Worm (Caenorhabditis elegans): Measurements from ENCODE around the gene fbl-1.

Gene fbl-1

DNA sequence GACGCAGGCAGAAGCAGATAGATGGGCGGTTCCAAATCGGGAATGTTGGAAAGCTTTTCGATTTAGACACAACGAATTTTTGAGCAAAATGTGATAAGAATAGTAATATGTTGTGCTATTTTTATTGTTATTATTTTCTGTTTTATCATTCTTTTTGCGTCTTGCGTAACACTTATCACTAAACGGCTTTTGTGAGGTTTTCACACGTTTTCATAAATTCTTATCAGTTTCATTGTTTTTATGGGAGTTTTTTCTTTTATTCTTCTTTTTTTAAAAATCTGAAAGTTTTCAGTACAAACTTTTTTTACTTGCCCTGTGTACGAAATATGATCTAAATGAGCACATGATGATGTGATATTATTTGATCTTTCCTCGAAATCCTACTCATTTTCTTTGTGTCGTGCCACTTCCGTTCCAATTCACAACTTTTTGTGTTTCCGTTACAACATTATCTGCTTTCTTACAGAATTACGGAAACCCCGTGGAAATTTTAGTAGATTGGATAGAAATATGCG is at the start of gene fbl-1:
TSS of gene fbl-1 (plus strand) at position 465 of the 515 bp plus-strand sequence.
- TF ChIP-seq tbx-37 (GFP tag; conservative IDR thresholded peaks at IDR 0.05) (no peak), hnd-1 (tag; optimal IDR thresholded peaks at IDR 0.05) (no peak), pes-1 (GFP tag; IDR thresholded peaks at IDR 0.05) (no peak), ets-7 (tag; optimal IDR thresholded peaks at IDR 0.05) (no peak), hmbx-1 (tag; optimal IDR thresholded peaks at IDR 0.05) (no peak)

DNA sequence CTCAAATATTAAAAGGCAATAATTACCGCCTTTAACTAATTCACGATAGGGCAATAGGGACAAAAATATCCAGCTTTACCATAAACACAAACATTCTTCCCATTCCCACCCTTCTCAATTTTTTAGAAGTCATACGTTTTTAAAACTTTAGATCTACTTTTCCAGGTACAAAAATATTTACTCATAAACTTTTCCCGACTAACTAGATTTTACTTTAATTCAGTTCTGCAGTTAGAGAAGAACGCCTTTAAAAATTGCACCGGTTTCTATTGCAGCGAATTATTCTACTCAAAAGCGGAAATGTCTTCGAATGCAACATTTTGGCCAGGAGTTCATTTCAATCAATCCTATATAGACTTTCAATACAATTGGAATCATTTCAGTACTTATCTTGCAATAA is 44.3 kb upstream of the fbl-1 start, which contains the start of gene sru-3:
TSS of gene sru-3 (plus strand) at position 301 of the 400 bp plus-strand sequence.
- TF ChIP-seq tra-4 (tag; optimal IDR thresholded peaks at IDR 0.05) (no peak), tbx-11 (GFP tag; IDR thresholded peaks at IDR 0.05) (no peak), B0310.2 (tag; optimal IDR thresholded peaks at IDR 0.05) (no peak), tbx-37 (GFP tag; conservative IDR thresholded peaks at IDR 0.05) (no peak)

ce11 chrIV:9498088-9498487 is 42.5 kb upstream of the fbl-1 start, which contains the start of gene sru-4:
sru-4 (plus strand) TSS chrIV:9498388.
- TF ChIP-seq hmg-4 (GFP tag; optimal IDR thresholded peaks at IDR 0.05) = no peak
- TF ChIP-seq tbx-37 (GFP tag; conservative IDR thresholded peaks at IDR 0.05) = no peak
- no peak for TF ChIP-seq hnd-1 (tag; optimal IDR thresholded peaks at IDR 0.05)
- no peak for TF ChIP-seq ama-1 (optimal IDR thresholded peaks at IDR 0.05)
- no peak for TF ChIP-seq B0310.2 (tag; optimal IDR thresholded peaks at IDR 0.05)
- no peak for TF ChIP-seq pes-1 (GFP tag; IDR thresholded peaks at IDR 0.05)
- no peak for TF ChIP-seq ets-7 (tag; optimal IDR thresholded peaks at IDR 0.05)
- TF ChIP-seq tra-4 (tag; optimal IDR thresholded peaks at IDR 0.05) = no peak
- TF ChIP-seq flt-1 (GFP tag; IDR thresholded peaks at IDR 0.05) = no peak
- TF ChIP-seq aly-1 (tag; optimal IDR thresholded peaks at IDR 0.05) = no peak
- TF ChIP-seq ceh-13 (GFP tag; optimal IDR thresholded peaks at IDR 0.05) = no peak
- no peak for TF ChIP-seq F13C5.2 (tag; optimal IDR thresholded peaks at IDR 0.05)
- TF ChIP-seq sea-1 (GFP tag; conservative IDR thresholded peaks at IDR 0.05) = no peak
- no peak for TF ChIP-seq ceh-36 (tag; optimal IDR thresholded peaks at IDR 0.05)
- no peak for TF ChIP-seq tbx-11 (GFP tag; IDR thresholded peaks at IDR 0.05)
- no peak for TF ChIP-seq hmbx-1 (tag; optimal IDR thresholded peaks at IDR 0.05)
- TF ChIP-seq scrt-1 (GFP tag; IDR thresholded peaks at IDR 0.05) = no peak

DNA sequence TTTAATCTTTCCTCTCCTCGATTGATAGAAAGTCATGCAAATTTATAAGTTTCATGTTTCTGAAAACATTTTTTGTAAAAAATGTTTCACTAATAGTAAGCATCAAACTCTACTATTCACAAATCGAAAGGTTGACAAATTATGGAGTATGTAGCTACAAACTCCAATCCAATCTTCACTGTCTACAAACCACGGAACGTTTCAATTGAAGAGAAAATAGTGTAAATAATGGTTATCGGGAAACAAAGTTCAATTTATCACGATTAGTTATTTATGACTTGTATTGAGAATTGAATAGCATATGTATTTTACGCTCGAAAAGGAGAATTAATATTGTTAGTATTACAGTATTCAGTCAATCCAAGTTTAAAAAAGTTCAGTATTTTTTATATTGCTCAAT is 41.0 kb upstream of the fbl-1 start:
- no peak for TF ChIP-seq sea-1 (GFP tag; conservative IDR thresholded peaks at IDR 0.05)
- TF ChIP-seq tbx-11 (GFP tag; IDR thresholded peaks at IDR 0.05) = no peak
- no peak for TF ChIP-seq ets-7 (tag; optimal IDR thresholded peaks at IDR 0.05)
- no peak for TF ChIP-seq hmg-4 (GFP tag; optimal IDR thresholded peaks at IDR 0.05)
- no peak for TF ChIP-seq ceh-13 (GFP tag; optimal IDR thresholded peaks at IDR 0.05)
- no peak for TF ChIP-seq hnd-1 (tag; optimal IDR thresholded peaks at IDR 0.05)
- no peak for TF ChIP-seq flt-1 (GFP tag; IDR thresholded peaks at IDR 0.05)
- no peak for TF ChIP-seq B0310.2 (tag; optimal IDR thresholded peaks at IDR 0.05)
- TF ChIP-seq tra-4 (tag; optimal IDR thresholded peaks at IDR 0.05) = no peak
- TF ChIP-seq pes-1 (GFP tag; IDR thresholded peaks at IDR 0.05) = no peak

DNA sequence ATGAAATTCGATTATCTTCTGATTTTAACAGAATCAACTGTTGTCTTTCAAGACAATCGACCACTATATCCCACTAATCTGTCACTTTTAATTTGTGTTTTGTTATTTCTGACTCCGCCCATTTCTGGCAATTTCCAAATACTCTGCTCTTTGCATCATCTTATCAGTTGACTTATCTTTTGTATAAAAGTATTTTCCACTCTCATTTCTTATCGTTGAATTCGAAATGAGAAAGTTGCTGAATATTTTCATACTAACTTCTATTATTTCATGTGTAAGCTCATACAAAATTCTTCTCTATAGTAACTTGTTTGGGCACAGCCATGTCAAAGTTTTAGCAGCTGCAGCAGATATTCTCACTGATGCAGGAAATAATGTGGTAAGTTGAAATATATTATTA is 40.5 kb upstream of the fbl-1 start, which contains the start of gene ugt-21:
TSS of gene ugt-21 (plus strand) at position 212 of the 400 bp plus-strand sequence.
- TF ChIP-seq F13C5.2 (tag; optimal IDR thresholded peaks at IDR 0.05) (no peak), ceh-36 (tag; optimal IDR thresholded peaks at IDR 0.05) (no peak), hmg-4 (GFP tag; optimal IDR thresholded peaks at IDR 0.05) (no peak), hmbx-1 (tag; optimal IDR thresholded peaks at IDR 0.05) (no peak), ceh-13 (GFP tag; optimal IDR thresholded peaks at IDR 0.05) (no peak), pes-1 (GFP tag; IDR thresholded peaks at IDR 0.05) (no peak), scrt-1 (GFP tag; IDR thresholded peaks at IDR 0.05) (no peak), tra-4 (tag; optimal IDR thresholded peaks at IDR 0.05) (no peak), tbx-37 (GFP tag; conservative IDR thresholded peaks at IDR 0.05) (no peak), hnd-1 (tag; optimal IDR thresholded peaks at IDR 0.05) (no peak), ets-7 (tag; optimal IDR thresholded peaks at IDR 0.05) (no peak), sea-1 (GFP tag; conservative IDR thresholded peaks at IDR 0.05) (no peak), ama-1 (optimal IDR thresholded peaks at IDR 0.05) (no peak), flt-1 (GFP tag; IDR thresholded peaks at IDR 0.05) (no peak), aly-1 (tag; optimal IDR thresholded peaks at IDR 0.05) (no peak), B0310.2 (tag; optimal IDR thresholded peaks at IDR 0.05) (no peak), tbx-11 (GFP tag; IDR thresholded peaks at IDR 0.05) (no peak)

DNA sequence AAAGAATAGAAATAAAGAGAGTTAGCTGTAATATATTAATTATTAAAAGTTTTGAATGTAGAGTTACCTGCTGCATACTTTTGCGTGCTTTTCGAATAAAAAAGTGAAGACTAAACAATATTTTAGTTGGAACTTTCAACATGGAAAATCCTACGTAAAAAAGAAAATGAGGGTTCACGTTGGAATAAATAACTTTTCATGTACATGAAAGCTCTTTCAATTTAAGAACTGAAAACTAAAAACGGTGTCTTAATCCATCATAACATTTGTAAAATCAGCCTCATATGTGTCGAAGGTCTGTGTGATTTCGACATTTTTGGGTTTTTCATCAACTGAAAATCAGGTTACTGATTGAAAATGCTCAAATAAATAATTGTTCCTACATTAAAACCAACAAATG is 34.4 kb upstream of the fbl-1 start, which contains the start of gene ttr-9:
TSS of gene ttr-9 (minus strand) at position 101 of the 400 bp plus-strand sequence.
- TF ChIP-seq hnd-1 (tag; optimal IDR thresholded peaks at IDR 0.05) (no peak), B0310.2 (tag; optimal IDR thresholded peaks at IDR 0.05) (no peak), tbx-11 (GFP tag; IDR thresholded peaks at IDR 0.05) (no peak), flt-1 (GFP tag; IDR thresholded peaks at IDR 0.05) (no peak), ceh-36 (tag; optimal IDR thresholded peaks at IDR 0.05) (no peak), pes-1 (GFP tag; IDR thresholded peaks at IDR 0.05) (no peak), ama-1 (optimal IDR thresholded peaks at IDR 0.05) (no peak)

- TF ChIP-seq tbx-37 (GFP tag; conservative IDR thresholded peaks at IDR 0.05) (no peak), tbx-11 (GFP tag; IDR thresholded peaks at IDR 0.05) (no peak), hmbx-1 (tag; optimal IDR thresholded peaks at IDR 0.05) (no peak), pes-1 (GFP tag; IDR thresholded peaks at IDR 0.05) (no peak), flt-1 (GFP tag; IDR thresholded peaks at IDR 0.05) (no peak), hmg-4 (GFP tag; optimal IDR thresholded peaks at IDR 0.05) (no peak), ceh-13 (GFP tag; optimal IDR thresholded peaks at IDR 0.05) (no peak), scrt-1 (GFP tag; IDR thresholded peaks at IDR 0.05) (no peak)
Measured at ce11 chrIV:9508612-9509011, 32.0 kb upstream of the fbl-1 start, which contains the start of gene ethe-1. ethe-1 (minus strand) TSS chrIV:9508761.

DNA sequence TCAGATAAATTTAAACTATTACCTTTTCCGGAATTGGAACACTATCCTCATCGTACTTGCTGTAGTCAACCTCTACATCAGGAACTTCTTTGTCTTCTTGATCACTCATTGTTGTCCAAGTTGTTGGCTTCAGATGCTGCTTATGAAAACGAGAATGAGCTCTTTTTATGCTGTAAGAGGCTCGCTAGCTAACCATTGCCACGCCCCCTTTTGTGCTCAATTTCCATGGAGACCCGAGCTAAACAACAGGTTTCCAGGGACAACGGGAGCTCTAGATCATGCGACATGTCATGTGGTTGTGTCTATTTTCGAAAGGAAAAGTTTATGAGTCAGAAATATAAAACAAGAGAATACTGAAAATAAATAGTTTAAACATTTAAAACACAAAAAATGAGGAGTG is 30.2 kb upstream of the fbl-1 start, which contains the start of gene C33A12.4:
TSS of gene C33A12.4 (minus strand) at position 131 of the 400 bp plus-strand sequence.
- TF ChIP-seq F13C5.2 (tag; optimal IDR thresholded peaks at IDR 0.05) (no peak), flt-1 (GFP tag; IDR thresholded peaks at IDR 0.05) (no peak), ets-7 (tag; optimal IDR thresholded peaks at IDR 0.05) (no peak), scrt-1 (GFP tag; IDR thresholded peaks at IDR 0.05) (no peak), B0310.2 (tag; optimal IDR thresholded peaks at IDR 0.05) (no peak), sea-1 (GFP tag; conservative IDR thresholded peaks at IDR 0.05) (no peak), aly-1 (tag; optimal IDR thresholded peaks at IDR 0.05) (no peak), tbx-11 (GFP tag; IDR thresholded peaks at IDR 0.05) (no peak), ceh-36 (tag; optimal IDR thresholded peaks at IDR 0.05) (no peak), ceh-13 (GFP tag; optimal IDR thresholded peaks at IDR 0.05) (no peak), tra-4 (tag; optimal IDR thresholded peaks at IDR 0.05) (no peak), hmg-4 (GFP tag; optimal IDR thresholded peaks at IDR 0.05) (no peak), hmbx-1 (tag; optimal IDR thresholded peaks at IDR 0.05) (no peak), pes-1 (GFP tag; IDR thresholded peaks at IDR 0.05) (no peak)

Measured in whole organism, early embryonic.